Fruit fly (Drosophila melanogaster): ENCODE results near the gene gammaCOP.

DNA sequence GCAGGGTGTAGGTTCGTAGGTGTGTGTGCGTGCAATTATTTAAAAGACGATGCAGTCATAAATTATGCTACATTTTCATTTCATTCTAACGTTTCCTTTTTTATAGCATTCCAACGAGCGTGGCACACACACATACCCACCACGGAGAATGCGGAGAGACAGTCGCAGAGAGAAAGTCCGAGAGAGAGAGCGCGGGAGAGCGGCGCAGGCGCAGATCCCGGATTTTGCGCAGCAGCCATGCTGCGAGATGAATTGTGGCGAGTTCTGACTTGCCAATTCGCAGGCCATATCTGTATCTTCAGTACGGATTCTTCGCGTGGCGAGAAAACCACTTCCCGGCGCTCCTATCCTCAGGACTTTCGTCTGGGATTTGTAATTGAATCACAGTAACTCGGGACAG, 49.9 kb downstream of the gammaCOP start, which contains the start of gene kek6:
- TF ChIP-seq pan (optimal IDR thresholded peaks at IDR 0.05) (no peak), psq (optimal IDR thresholded peaks at IDR 0.05) (no peak), Dll (optimal IDR thresholded peaks at IDR 0.05) (no peak)

All from whole organism.